Fruit fly (Drosophila melanogaster): Measurements from ENCODE around the gene CG44475.

DNA sequence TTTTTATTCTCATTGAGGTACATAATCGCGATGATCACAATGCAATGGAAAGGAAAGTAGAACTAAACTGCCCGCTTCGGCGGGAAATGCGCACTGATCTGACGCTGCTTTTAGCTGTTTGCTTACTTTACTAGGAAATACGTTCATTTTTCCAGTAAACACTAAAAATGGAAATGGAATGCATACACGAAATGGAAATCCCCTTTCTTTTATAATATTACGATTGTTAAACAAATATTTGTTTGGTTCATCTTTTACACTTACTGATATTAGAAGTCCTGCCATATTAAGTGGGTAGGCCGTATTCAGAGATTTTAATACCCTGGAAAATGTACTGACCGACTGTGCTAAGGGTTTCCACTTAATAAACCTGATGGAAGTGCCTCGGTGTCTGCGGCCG, 17.4 kb upstream of the CG44475 start, which contains the start of gene CG31823:
- no peak for TF ChIP-seq kay (GFP tag; ENCODE audit: borderline replicate concordance)
- no peak for TF ChIP-seq CG12768 (GFP tag; optimal IDR thresholded peaks at IDR 0.05)
- TF ChIP-seq CG1620 (GFP tag; optimal IDR thresholded peaks at IDR 0.05) = no peak
- TF ChIP-seq CG33017 (tag; optimal IDR thresholded peaks at IDR 0.05) = no peak
- TF ChIP-seq CG7101 (tag; optimal IDR thresholded peaks at IDR 0.05) = no peak

All from whole organism, adult.